Fruit fly (Drosophila melanogaster) whole organism, embryonic: ENCODE data around the gene CG44158.
A peak's percentile ranks its signal among the peaks of the same experiment; 100 is the strongest.

Experiments used
- CG10431 ChIP-seq: fragments of 200-800 bp; sonication (Bioruptor generic); optimal IDR thresholded peaks from 3 replicates; lab custom pipeline; 2018; ENCODE audit warnings: missing biosample characterization, mild to moderate bottlenecking, missing genetic modification characterization
- CG11093 ChIP-seq: fragments of 200-800 bp; sonication (Bioruptor generic); IDR thresholded peaks from 3 replicates; pipeline ENCODE4 v1.3.6; 2022; ENCODE audit warnings: missing biosample characterization, missing genetic modification characterization
- CG12659 ChIP-seq: fragments of 200-800 bp; sonication (Bioruptor generic); optimal IDR thresholded peaks from 3 replicates; lab custom pipeline; 2017; ENCODE audit warnings: mild to moderate bottlenecking, missing biosample characterization, missing genetic modification reagents, missing genetic modification characterization
- CG14441 ChIP-seq: fragments of 200-800 bp; sonication (Bioruptor generic); IDR thresholded peaks from 2 replicates; pipeline ENCODE4 v1.3.6; 2022; ENCODE audit warnings: missing biosample characterization, missing genetic modification characterization
- CG15073 ChIP-seq: fragments of 200-800 bp; sonication (Bioruptor generic); optimal IDR thresholded peaks from 2 replicates; lab custom pipeline; 2016; ENCODE audit warnings: missing biosample characterization, missing genetic modification characterization
- CG17186 ChIP-seq: fragments of 200-800 bp; sonication (Bioruptor generic); optimal IDR thresholded peaks from 3 replicates; lab custom pipeline; 2017; ENCODE audit warnings: missing biosample characterization, missing genetic modification reagents, missing genetic modification characterization
- CG17568 ChIP-seq: fragments of 200-800 bp; sonication (Bioruptor generic); optimal IDR thresholded peaks from 2 replicates; lab custom pipeline; 2018; ENCODE audit warnings: missing biosample characterization, mild to moderate bottlenecking, missing genetic modification characterization, moderate library complexity
- CG17612 ChIP-seq: fragments of 200-800 bp; sonication (Bioruptor generic); IDR thresholded peaks from 2 replicates; pipeline ENCODE4 v1.3.6; 2022; ENCODE audit warnings: missing biosample characterization, missing genetic modification characterization
- CG1832 ChIP-seq: fragments of 200-800 bp; sonication (Bioruptor generic); optimal IDR thresholded peaks from 2 replicates; lab custom pipeline; 2017; ENCODE audit warnings: missing biosample characterization, mild to moderate bottlenecking, missing genetic modification characterization, inconsistent platforms
- CG18599 ChIP-seq: fragments of 200-800 bp; sonication (Bioruptor generic); optimal IDR thresholded peaks from 3 replicates; lab custom pipeline; 2017; ENCODE audit warnings: missing biosample characterization, missing genetic modification characterization, mild to moderate bottlenecking, moderate library complexity, missing genetic modification reagents
- CG2129 ChIP-seq: fragments of 200-800 bp; sonication (Bioruptor generic); IDR thresholded peaks from 2 replicates; pipeline ENCODE4 v1.3.6; 2022; ENCODE audit warnings: missing biosample characterization, missing genetic modification characterization; ENCODE audit not compliant: partially characterized antibody
- CG31388 ChIP-seq: fragments of 200-800 bp; sonication (Bioruptor generic); optimal IDR thresholded peaks from 2 replicates; lab custom pipeline; 2016; ENCODE audit warnings: missing biosample characterization, missing genetic modification characterization
- CG3163 ChIP-seq: fragments of 200-800 bp; sonication (Bioruptor generic); optimal IDR thresholded peaks from 3 replicates; lab custom pipeline; 2016; ENCODE audit warnings: missing biosample characterization, missing genetic modification characterization
- CG42726 ChIP-seq: fragments of 200-800 bp; sonication (Bioruptor generic); IDR thresholded peaks from 2 replicates; pipeline ENCODE4 v1.3.6; 2022; ENCODE audit warnings: missing biosample characterization, missing genetic modification characterization; ENCODE audit not compliant: partially characterized antibody
- CG7357 ChIP-seq: fragments of 200-800 bp; sonication (Bioruptor generic); IDR thresholded peaks from 3 replicates; pipeline ENCODE4 v1.3.6; 2022; ENCODE audit warnings: missing biosample characterization, missing genetic modification characterization
- CG8281 ChIP-seq: fragments of 200-800 bp; sonication (Bioruptor generic); optimal IDR thresholded peaks from 2 replicates; lab custom pipeline; 2018; ENCODE audit warnings: missing biosample characterization, mild to moderate bottlenecking, missing genetic modification characterization, moderate library complexity
- CG9797 ChIP-seq: fragments of 200-800 bp; sonication (Bioruptor generic); optimal IDR thresholded peaks from 3 replicates; lab custom pipeline; 2018; ENCODE audit warnings: missing biosample characterization, mild to moderate bottlenecking, missing genetic modification characterization
- Chrac-16 ChIP-seq: fragments of 200-800 bp; sonication (Bioruptor generic); optimal IDR thresholded peaks from 3 replicates; lab custom pipeline; 2016; ENCODE audit warnings: missing biosample characterization, missing genetic modification characterization
- Deaf1 ChIP-seq: fragments of 200-800 bp; optimal IDR thresholded peaks from 3 replicates; lab custom pipeline; 2019; ENCODE audit warnings: missing biosample characterization, mild to moderate bottlenecking, missing genetic modification characterization, moderate library complexity
- Dek ChIP-seq: fragments of 200-800 bp; sonication (Bioruptor generic); optimal IDR thresholded peaks from 3 replicates; lab custom pipeline; 2019; ENCODE audit warnings: missing biosample characterization, mild to moderate bottlenecking, missing genetic modification characterization, moderate library complexity
- Dip2 ChIP-seq: fragments of 200-800 bp; sonication (Bioruptor generic); IDR thresholded peaks from 2 replicates; pipeline ENCODE4 v1.3.6; 2022; ENCODE audit warnings: missing biosample characterization, missing genetic modification characterization
- Dip3 ChIP-seq: fragments of 200-800 bp; sonication (Bioruptor generic); optimal IDR thresholded peaks from 3 replicates; lab custom pipeline; 2016; ENCODE audit warnings: missing biosample characterization, missing genetic modification characterization
- E2f1 ChIP-seq: fragments of 200-800 bp; sonication (Bioruptor generic); IDR thresholded peaks from 2 replicates; pipeline ENCODE4 v1.3.6; 2022; ENCODE audit warnings: missing biosample characterization, missing genetic modification characterization
- HmgD ChIP-seq: fragments of 200-800 bp; sonication (Bioruptor generic); optimal IDR thresholded peaks from 3 replicates; lab custom pipeline; 2016; ENCODE audit warnings: missing biosample characterization, missing genetic modification characterization
- Hr3 ChIP-seq: fragments of 200-800 bp; sonication (Bioruptor generic); optimal IDR thresholded peaks from 3 replicates; lab custom pipeline; 2016; ENCODE audit warnings: missing biosample characterization, missing genetic modification characterization
- Lim3 ChIP-seq: fragments of 200-800 bp; sonication (Bioruptor generic); IDR thresholded peaks from 2 replicates; pipeline ENCODE4 v1.3.6; 2022; ENCODE audit warnings: missing biosample characterization, missing genetic modification characterization
- NK7.1 ChIP-seq: fragments of 200-800 bp; sonication (Bioruptor generic); optimal IDR thresholded peaks from 3 replicates; lab custom pipeline; 2016; ENCODE audit warnings: missing biosample characterization, missing genetic modification characterization
- Nf-YC ChIP-seq: fragments of 200-800 bp; optimal IDR thresholded peaks from 3 replicates; lab custom pipeline; 2019; ENCODE audit warnings: missing biosample characterization, mild to moderate bottlenecking, missing genetic modification characterization, moderate library complexity
- Oaz ChIP-seq: fragments of 200-800 bp; sonication (Bioruptor generic); IDR thresholded peaks from 2 replicates; pipeline ENCODE4 v1.3.6; 2022; ENCODE audit warnings: missing biosample characterization, missing genetic modification characterization
- Pdp1 ChIP-seq, 2 experiments: fragments of 200-800 bp; sonication (Bioruptor generic); optimal IDR thresholded peaks; 3 replicates each; lab custom pipeline; 2016; ENCODE audit warnings: missing biosample characterization in 2 of 2, missing genetic modification characterization in 2 of 2, mild to moderate bottlenecking in 1 of 2, moderate library complexity in 1 of 2
- Six4 ChIP-seq: fragments of 200-800 bp; sonication (Bioruptor generic); optimal IDR thresholded peaks from 2 replicates; lab custom pipeline; 2016; ENCODE audit warnings: missing biosample characterization, missing genetic modification characterization
- Tbp ChIP-seq: fragments of >200 bp; optimal IDR thresholded peaks from 2 replicates; lab custom pipeline; 2018; ENCODE audit warnings: missing biosample characterization, missing genetic modification characterization
- bab2 ChIP-seq: fragments of 200-800 bp; sonication (Bioruptor generic); optimal IDR thresholded peaks from 2 replicates; lab custom pipeline; 2016; ENCODE audit warnings: missing biosample characterization, missing genetic modification characterization
- cad ChIP-seq: fragments of >200 bp; optimal IDR thresholded peaks from 2 replicates; lab custom pipeline; 2017; ENCODE audit warnings: missing biosample characterization, missing genetic modification characterization
- chm ChIP-seq: fragments of 200-800 bp; sonication (Bioruptor generic); IDR thresholded peaks from 2 replicates; pipeline ENCODE4 v1.3.6; 2022; ENCODE audit warnings: missing biosample characterization, missing genetic modification characterization
- ci ChIP-seq: fragments of 200-800 bp; sonication (Bioruptor generic); IDR thresholded peaks from 3 replicates; pipeline ENCODE4 v1.3.6; 2022; ENCODE audit warnings: missing biosample characterization, missing genetic modification characterization
- da ChIP-seq: fragments of 200-800 bp; sonication (Bioruptor generic); optimal IDR thresholded peaks from 2 replicates; lab custom pipeline; 2016; ENCODE audit warnings: missing biosample characterization, missing genetic modification characterization
- dysf ChIP-seq: fragments of 200-800 bp; sonication (Bioruptor generic); IDR thresholded peaks from 3 replicates; pipeline ENCODE4 v1.3.6; 2022; ENCODE audit warnings: missing biosample characterization, missing genetic modification characterization
- gcm ChIP-seq: fragments of 200-800 bp; sonication (Bioruptor generic); optimal IDR thresholded peaks from 2 replicates; lab custom pipeline; 2019; ENCODE audit warnings: missing biosample characterization, mild to moderate bottlenecking, missing genetic modification characterization, moderate library complexity
- jing ChIP-seq: fragments of 200-800 bp; sonication (Bioruptor generic); optimal IDR thresholded peaks from 2 replicates; lab custom pipeline; 2018; ENCODE audit warnings: missing biosample characterization, mild to moderate bottlenecking, missing genetic modification characterization
- lab ChIP-seq: fragments of 200-800 bp; sonication (Bioruptor generic); optimal IDR thresholded peaks from 3 replicates; lab custom pipeline; 2017; ENCODE audit warnings: missing biosample characterization, missing genetic modification characterization, mild to moderate bottlenecking, moderate library complexity, missing genetic modification reagents
- nau ChIP-seq: fragments of 200-800 bp; sonication (Bioruptor generic); optimal IDR thresholded peaks from 3 replicates; lab custom pipeline; 2017; ENCODE audit warnings: missing biosample characterization, mild to moderate bottlenecking, missing genetic modification characterization, missing genetic modification reagents
- odd ChIP-seq: fragments of 200-800 bp; sonication (Bioruptor generic); optimal IDR thresholded peaks from 2 replicates; lab custom pipeline; 2017; ENCODE audit warnings: missing biosample characterization, mild to moderate bottlenecking, missing genetic modification characterization
- pros ChIP-seq: fragments of 200-800 bp; sonication (Bioruptor generic); optimal IDR thresholded peaks from 3 replicates; lab custom pipeline; 2019; ENCODE audit warnings: missing biosample characterization, mild to moderate bottlenecking, missing genetic modification characterization, moderate library complexity
- repo ChIP-seq: fragments of 200-800 bp; sonication (Bioruptor generic); optimal IDR thresholded peaks from 2 replicates; lab custom pipeline; 2016; ENCODE audit warnings: missing biosample characterization, missing genetic modification characterization
- sisA ChIP-seq: fragments of 200-800 bp; sonication (Bioruptor generic); IDR thresholded peaks from 2 replicates; pipeline ENCODE4 v1.3.6; 2022; ENCODE audit warnings: missing biosample characterization, missing genetic modification characterization
- slbo ChIP-seq: fragments of 200-800 bp; sonication (Bioruptor generic); IDR thresholded peaks from 2 replicates; pipeline ENCODE4 v1.3.6; 2022; ENCODE audit warnings: missing biosample characterization, missing genetic modification characterization
- tap ChIP-seq: fragments of 200-800 bp; optimal IDR thresholded peaks from 3 replicates; lab custom pipeline; 2019; ENCODE audit warnings: missing biosample characterization, mild to moderate bottlenecking, missing genetic modification characterization, moderate library complexity
- tx ChIP-seq: fragments of 200-800 bp; sonication (Bioruptor generic); optimal IDR thresholded peaks from 2 replicates; lab custom pipeline; 2016; ENCODE audit warnings: missing biosample characterization, missing genetic modification characterization
- vnd ChIP-seq: fragments of 200-800 bp; sonication (Bioruptor generic); IDR thresholded peaks from 3 replicates; pipeline ENCODE4 v1.3.6; 2022; ENCODE audit warnings: missing biosample characterization, missing genetic modification characterization; ENCODE audit not compliant: partially characterized antibody
- zen ChIP-seq: fragments of 200-800 bp; sonication (Bioruptor generic); optimal IDR thresholded peaks from 3 replicates; lab custom pipeline; 2018; ENCODE audit warnings: missing biosample characterization, mild to moderate bottlenecking, missing genetic modification characterization, moderate library complexity
- zfh2 ChIP-seq: fragments of 200-800 bp; sonication (Bioruptor generic); optimal IDR thresholded peaks from 2 replicates; lab custom pipeline; 2016; ENCODE audit warnings: missing biosample characterization, missing genetic modification characterization

Gene CG44158

dm6 chr3R:18243718-18244170, 35.2 kb downstream of the CG44158 start (continued):
- TF ChIP-seq CG11093 (GFP tag; lab: Robert Waterston, UW) (no peak), Dip3 (GFP tag; lab: Kevin White, UChicago) (no peak), Dek (peak; percentile 11), Deaf1 (no peak), CG18599 (GFP tag; lab: Kevin White, UChicago) (no peak), da (GFP tag; lab: Kevin White, UChicago) (no peak), HmgD (GFP tag; lab: Kevin White, UChicago) (no peak), CG17568 (GFP tag; lab: Kevin White, UChicago) (no peak), Six4 (GFP tag; lab: Kevin White, UChicago) (no peak), CG10431 (no peak), dysf (GFP tag; lab: Robert Waterston, UW) (no peak), Tbp (GFP tag; lab: Kevin White, UChicago) (no peak), Oaz (GFP tag; lab: Robert Waterston, UW) (no peak), gcm (GFP tag; lab: Kevin White, UChicago) (no peak), chm (GFP tag; lab: Robert Waterston, UW) (peak; percentile 7; the same call in 1 of the 2 replicates), CG3163 (GFP tag; lab: Kevin White, UChicago) (no peak), Lim3 (no peak), CG42726 (no peak), vnd (GFP tag; lab: Robert Waterston, UW) (no peak), CG17612 (GFP tag; lab: Robert Waterston, UW) (no peak), CG31388 (no peak), zen (tag; lab: Kevin White, UChicago) (no peak), NK7.1 (GFP tag; lab: Kevin White, UChicago) (no peak), Pdp1 (GFP tag; optimal IDR thresholded peaks at IDR 0.05; lab: Kevin White, UChicago) (peak in 1 of 2 experiments; percentile 15), zfh2 (peak; percentile 42), sisA (GFP tag; lab: Robert Waterston, UW) (no peak), Nf-YC (tag; lab: Kevin White, UChicago) (no peak), repo (GFP tag; lab: Kevin White, UChicago) (no peak), CG7357 (no peak), CG8281 (no peak), CG14441 (GFP tag; lab: Robert Waterston, UW) (0 out of 2 replicates have a peak, but pooled peaks have one; percentile 30), Chrac-16 (GFP tag; lab: Kevin White, UChicago) (peak; percentile 25), bab2 (GFP tag; lab: Kevin White, UChicago) (no peak), CG17186 (no peak), Dip2 (GFP tag; lab: Robert Waterston, UW) (no peak), CG12659 (GFP tag; lab: Kevin White, UChicago) (peak; percentile 40), odd (GFP tag; lab: Kevin White, UChicago) (no peak), CG2129 (no peak), CG1832 (GFP tag; lab: Kevin White, UChicago) (no peak), ci (peak; percentile 18; the same call in 1 of the 3 replicates), nau (GFP tag; lab: Kevin White, UChicago) (no peak), tx (no peak), lab (GFP tag; lab: Kevin White, UChicago) (peak; percentile 59), E2f1 (no peak), slbo (GFP tag; lab: Robert Waterston, UW) (peak; percentile 33), pros (GFP tag; lab: Kevin White, UChicago) (no peak), Hr3 (GFP tag; lab: Kevin White, UChicago) (no peak), tap (tag; lab: Kevin White, UChicago) (no peak), cad (GFP tag; lab: Kevin White, UChicago) (no peak), jing (no peak), CG9797 (GFP tag; lab: Kevin White, UChicago) (no peak), CG15073 (no peak)
